Fruit fly (Drosophila melanogaster) whole organism, pupa: ENCODE results near the gene Liprin-beta.

ENCODE experiments used
- CG10348 ChIP-seq: fragments of 200-800 bp; sonication (Bioruptor generic); IDR thresholded peaks from 2 replicates; pipeline ENCODE4 v1.3.6; 2022; ENCODE audit warnings: missing biosample characterization, missing genetic modification characterization
- CG15710 ChIP-seq: fragments of 200-800 bp; sonication (Bioruptor generic); optimal IDR thresholded peaks from 2 replicates; lab custom pipeline; 2018; ENCODE audit warnings: missing biosample characterization, mild to moderate bottlenecking, missing genetic modification characterization, moderate library complexity
- CG17806 ChIP-seq: fragments of 200-800 bp; sonication (Bioruptor generic); optimal IDR thresholded peaks from 2 replicates; lab custom pipeline; 2018; ENCODE audit warnings: missing biosample characterization, mild to moderate bottlenecking, missing genetic modification characterization, moderate library complexity
- CG8301 ChIP-seq: fragments of 200-800 bp; sonication (Bioruptor generic); optimal IDR thresholded peaks from 2 replicates; lab custom pipeline; 2018; ENCODE audit warnings: missing biosample characterization, mild to moderate bottlenecking, missing genetic modification characterization
- D1 ChIP-seq: fragments of 200-800 bp; sonication (Bioruptor generic); optimal IDR thresholded peaks from 2 replicates; lab custom pipeline; 2018; ENCODE audit warnings: missing biosample characterization, mild to moderate bottlenecking, missing genetic modification characterization, moderate library complexity
- Pif1A ChIP-seq: fragments of 200-800 bp; sonication (Bioruptor generic); optimal IDR thresholded peaks from 3 replicates; lab custom pipeline; 2016; ENCODE audit warnings: missing biosample characterization, missing genetic modification characterization

- peak; percentile 89 for TF ChIP-seq CG17806
- TF ChIP-seq D1 = peak; percentile 92
- TF ChIP-seq CG8301 (tag; lab: Kevin White, UChicago) = peak; percentile 97
- peak; percentile 88 for TF ChIP-seq Pif1A (GFP tag; lab: Kevin White, UChicago)
- TF ChIP-seq CG15710 (tag; lab: Kevin White, UChicago) = peak; percentile 93
- TF ChIP-seq CG10348 (GFP tag; lab: Robert Waterston, UW) = peak; percentile 71
Observed at dm6 chr3L:13476566-13477452, 36.2 kb upstream of the Liprin-beta start.
